Worm (Caenorhabditis elegans): ENCODE data around the gene ins-23.
"Not testable (repeated sequence)": the region's sequence is repeated elsewhere in the genome, so short reads cannot be mapped to it uniquely, and the experiment has no call there.

The ins-23 gene

ce11 chrIII:10049682-10050081 is 21.6 kb downstream of the ins-23 start, which contains the start of gene T16G12.1:
Gene T16G12.1 (minus strand): TSS chrIII:10049857.
- TF ChIP-seq unc-3 (GFP tag; conservative IDR thresholded peaks at IDR 0.05) (no peak), unc-3 (tag; optimal IDR thresholded peaks at IDR 0.05) (no peak), elt-4 (tag; optimal IDR thresholded peaks at IDR 0.05) (no peak), elt-2 (tag; optimal IDR thresholded peaks at IDR 0.05) (peak; percentile 53), ceh-14 (tag; optimal IDR thresholded peaks at IDR 0.05) (no peak)

ce11 chrIII:10050321-10050720 is 22.3 kb downstream of the ins-23 start, which contains the start of gene T16G12.3:
Gene T16G12.3 (plus strand): TSS chrIII:10050621.
- not testable (repeated sequence) for TF ChIP-seq zip-5 (tag; optimal IDR thresholded peaks at IDR 0.05); ceh-6 (GFP tag; optimal IDR thresholded peaks at IDR 0.05); ref-2 (tag; optimal IDR thresholded peaks at IDR 0.05)

ce11 chrIII:10053312-10053711 is 25.3 kb downstream of the ins-23 start, which contains the start of gene T16G12.12:
Gene T16G12.12 (plus strand): TSS chrIII:10053612.
- TF ChIP-seq lin-11 (tag; optimal IDR thresholded peaks at IDR 0.05); T23F11.4 (GFP tag; optimal IDR thresholded peaks at IDR 0.05); tbx-7 (tag; optimal IDR thresholded peaks at IDR 0.05): not testable (repeated sequence)

ce11 chrIII:10056033-10056432 is 28.0 kb downstream of the ins-23 start, which contains the start of gene T16G12.10:
Gene T16G12.10 (minus strand): TSS chrIII:10056133.
- no peak for TF ChIP-seq pha-2 (tag; optimal IDR thresholded peaks at IDR 0.05)
- TF ChIP-seq tbx-2 (tag; optimal IDR thresholded peaks at IDR 0.05) = no peak
- TF ChIP-seq fax-1 (tag; optimal IDR thresholded peaks at IDR 0.05) = no peak
- no peak for TF ChIP-seq lin-11 (tag; optimal IDR thresholded peaks at IDR 0.05)
- no peak for TF ChIP-seq ahr-1 (tag; optimal IDR thresholded peaks at IDR 0.05)
- no peak for TF ChIP-seq C38D4.7 (GFP tag; optimal IDR thresholded peaks at IDR 0.05)
- no peak for TF ChIP-seq che-1 (tag; optimal IDR thresholded peaks at IDR 0.05)
- TF ChIP-seq F13H6.1 (tag; optimal IDR thresholded peaks at IDR 0.05) = no peak
- TF ChIP-seq K02D7.2 (tag; optimal IDR thresholded peaks at IDR 0.05) = no peak
- no peak for TF ChIP-seq ceh-2 (tag; optimal IDR thresholded peaks at IDR 0.05)
- TF ChIP-seq K09A11.1 (tag; optimal IDR thresholded peaks at IDR 0.05; ENCODE audit: insufficient read depth) = no peak
- TF ChIP-seq mec-3 (tag; optimal IDR thresholded peaks at IDR 0.05; ENCODE audit: borderline replicate concordance) = no peak
- no peak for TF ChIP-seq T23F11.4 (GFP tag; optimal IDR thresholded peaks at IDR 0.05)

- no peak for TF ChIP-seq ceh-9 (tag; optimal IDR thresholded peaks at IDR 0.05)
- TF ChIP-seq madf-2 (tag; optimal IDR thresholded peaks at IDR 0.05) = no peak
- TF ChIP-seq syd-9 (tag; optimal IDR thresholded peaks at IDR 0.05) = no peak
- TF ChIP-seq ceh-18 (tag; optimal IDR thresholded peaks at IDR 0.05) = no peak
- TF ChIP-seq C38D4.7 (GFP tag; optimal IDR thresholded peaks at IDR 0.05) = no peak
- no peak for TF ChIP-seq ets-4 (tag; optimal IDR thresholded peaks at IDR 0.05)
Measured at ce11 chrIII:10057518-10057917, 29.5 kb downstream of the ins-23 start, which contains the start of gene T16G12.4. Gene T16G12.4 (plus strand): TSS chrIII:10057818.

ce11 chrIII:10059002-10059401 is 31.0 kb downstream of the ins-23 start, which contains the start of gene T16G12.8:
Gene T16G12.8 (plus strand): TSS chrIII:10059302.
- no peak for TF ChIP-seq ahr-1 (tag; optimal IDR thresholded peaks at IDR 0.05)
- TF ChIP-seq hlh-30 (tag; optimal IDR thresholded peaks at IDR 0.05; ENCODE audit: insufficient read depth) = no peak

ce11 chrIII:10060573-10060972 is 32.5 kb downstream of the ins-23 start, which contains the start of gene T16G12.13:
Gene T16G12.13 (plus strand): TSS chrIII:10060865.
- TF ChIP-seq pha-2 (tag; optimal IDR thresholded peaks at IDR 0.05) = no peak
- TF ChIP-seq C08G9.2 (tag; optimal IDR thresholded peaks at IDR 0.05) = no peak
- no peak for TF ChIP-seq che-1 (tag; optimal IDR thresholded peaks at IDR 0.05)
- TF ChIP-seq hlh-15 (tag; optimal IDR thresholded peaks at IDR 0.05) = no peak
- TF ChIP-seq eyg-1 (tag; optimal IDR thresholded peaks at IDR 0.05) = no peak
- no peak for TF ChIP-seq sox-2 (GFP tag; IDR thresholded peaks at IDR 0.05)
- no peak for TF ChIP-seq ttx-3 (tag; optimal IDR thresholded peaks at IDR 0.05)
- TF ChIP-seq ceh-18 (tag; optimal IDR thresholded peaks at IDR 0.05) = no peak
- TF ChIP-seq K09A11.1 (tag; optimal IDR thresholded peaks at IDR 0.05; ENCODE audit: insufficient read depth) = no peak
- TF ChIP-seq hlh-30 (tag; optimal IDR thresholded peaks at IDR 0.05; ENCODE audit: insufficient read depth) = no peak
- no peak for TF ChIP-seq lim-6 (tag; optimal IDR thresholded peaks at IDR 0.05)
- no peak for TF ChIP-seq ceh-6 (GFP tag; optimal IDR thresholded peaks at IDR 0.05)
- TF ChIP-seq rnt-1 (tag; optimal IDR thresholded peaks at IDR 0.05) = no peak
- TF ChIP-seq dve-1 (tag; optimal IDR thresholded peaks at IDR 0.05) = no peak
- TF ChIP-seq fax-1 (tag; optimal IDR thresholded peaks at IDR 0.05) = no peak
- TF ChIP-seq zip-5 (tag; optimal IDR thresholded peaks at IDR 0.05) = no peak
- no peak for TF ChIP-seq ets-4 (tag; optimal IDR thresholded peaks at IDR 0.05)
- no peak for TF ChIP-seq pha-4 (tag; optimal IDR thresholded peaks at IDR 0.05)
- no peak for TF ChIP-seq ceh-9 (tag; optimal IDR thresholded peaks at IDR 0.05)
- TF ChIP-seq ceh-34 (tag; optimal IDR thresholded peaks at IDR 0.05) = no peak

Data from whole organism, late embryonic.